Worm (Caenorhabditis elegans) whole organism, young adult: Measurements from ENCODE around the gene clec-175.
A peak's percentile ranks its signal among the peaks of the same experiment; 100 is the strongest.

Source experiments
- F52B5.7 ChIP-seq: sonication (generic microtip); optimal IDR thresholded peaks from 2 replicates; lab custom pipeline; 2016; ENCODE audit warnings: mild to moderate bottlenecking, missing genetic modification characterization, missing compliant biosample characterization
- Y53F4B.3 ChIP-seq: fragments of 200-800 bp; sonication (Bioruptor generic); IDR thresholded peaks from 2 replicates; pipeline ENCODE4 v1.3.6; 2022; ENCODE audit warnings: missing genetic modification reagents, missing genetic modification characterization, missing compliant biosample characterization
- ama-1 ChIP-seq, 3 experiments: fragments of 150-350 bp in 1 of 3; sonication (generic microtip) in 2 of 3; optimal IDR thresholded peaks; 2 replicates each; lab custom pipeline; 2014 to 2018; ENCODE audit warnings: missing biosample characterization in 2 of 3, missing genetic modification characterization in 2 of 3, missing genetic modification reagents in 2 of 3
- atf-7 ChIP-seq: sonication (generic microtip); optimal IDR thresholded peaks from 2 replicates; lab custom pipeline; 2017; ENCODE audit warnings: mild to moderate bottlenecking, missing genetic modification characterization, missing compliant biosample characterization
- attf-3 ChIP-seq: fragments of 200-800 bp; sonication (Bioruptor generic); conservative IDR thresholded peaks from 2 replicates; pipeline ENCODE4 v1.3.6; 2022; ENCODE audit warnings: missing genetic modification reagents, missing genetic modification characterization, missing compliant biosample characterization
- dox-1 ChIP-seq: fragments of 200-800 bp; sonication (Bioruptor generic); IDR thresholded peaks from 2 replicates; pipeline ENCODE4 v1.3.6; 2022; ENCODE audit warnings: missing genetic modification reagents, missing genetic modification characterization, missing compliant biosample characterization
- ets-4 ChIP-seq: fragments of 200-800 bp; sonication (Bioruptor generic); optimal IDR thresholded peaks from 2 replicates; lab custom pipeline; 2018; ENCODE audit warnings: mild to moderate bottlenecking, missing genetic modification characterization, missing compliant biosample characterization
- lin-26 ChIP-seq: fragments of 200-800 bp; sonication (Bioruptor generic); IDR thresholded peaks from 2 replicates; pipeline ENCODE4 v1.3.6; 2022; ENCODE audit warnings: missing genetic modification reagents, missing genetic modification characterization, missing compliant biosample characterization
- madf-8 ChIP-seq: fragments of 200-800 bp; sonication (Bioruptor generic); conservative IDR thresholded peaks from 2 replicates; pipeline ENCODE4 v1.3.6; 2022; ENCODE audit warnings: missing genetic modification reagents, missing genetic modification characterization, missing compliant biosample characterization
- sea-2 ChIP-seq: fragments of 200-800 bp; sonication (Bioruptor generic); IDR thresholded peaks from 2 replicates; pipeline ENCODE4 v1.3.6; 2022; ENCODE audit warnings: missing genetic modification characterization, missing compliant biosample characterization
- snpc-4 ChIP-seq, 5 experiments: fragments of 150-350 bp in 1 of 5; sonication (generic microtip) in 4 of 5; optimal IDR thresholded peaks; 2 replicates each; lab custom pipeline; 2014 to 2018; ENCODE audit warnings: missing genetic modification characterization in 5 of 5, missing biosample characterization in 3 of 5, antibody characterized with exemption in 2 of 5, mild to moderate bottlenecking in 2 of 5, missing compliant biosample characterization in 2 of 5, missing genotype in 2 of 5, moderate library complexity in 2 of 5, missing genetic modification reagents in 1 of 5

DNA sequence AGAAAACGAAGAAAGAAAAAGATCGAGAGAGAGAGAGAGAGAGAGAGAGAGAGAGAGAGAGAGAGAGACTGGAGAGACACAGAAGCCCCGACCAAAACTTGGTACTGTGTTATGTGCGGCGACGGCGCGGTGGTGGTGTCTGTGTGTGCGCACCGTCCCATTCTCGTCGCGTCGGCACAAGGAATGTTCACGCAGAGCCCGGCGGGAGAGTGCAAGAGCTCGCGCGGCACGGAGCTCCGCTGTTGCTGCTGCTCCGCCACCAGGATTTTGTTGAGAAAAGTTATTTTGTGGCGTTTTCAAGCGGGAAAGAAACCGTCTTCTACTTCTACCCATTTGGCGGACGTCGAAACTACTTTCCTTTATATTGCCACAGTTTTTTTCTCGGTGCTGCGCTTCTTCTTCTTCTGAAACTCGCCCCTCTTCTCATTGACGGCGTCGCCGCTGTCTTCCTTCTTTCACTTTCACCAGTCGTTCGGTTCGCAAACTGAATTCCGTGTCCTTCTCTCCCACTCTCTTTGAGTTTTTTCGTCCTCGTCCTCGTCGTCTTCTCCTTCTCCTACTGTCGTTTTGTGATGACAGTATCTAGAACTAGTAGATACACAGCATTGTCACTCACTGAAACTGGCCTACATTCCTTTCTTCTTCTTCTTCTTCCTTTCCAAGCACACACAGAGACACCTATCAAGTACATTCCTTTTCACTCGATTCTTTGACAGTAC lies 22.6 kb upstream of the clec-175 start:
- TF ChIP-seq ets-4 (GFP tag; lab: Kevin White, UChicago) (no peak), atf-7 (tag; lab: Kevin White, UChicago) (no peak), Y53F4B.3 (no peak), sea-2 (GFP tag; lab: Robert Waterston, UW) (no peak), madf-8 (no peak), F52B5.7 (tag; lab: Kevin White, UChicago) (no peak), dox-1 (GFP tag; lab: Robert Waterston, UW) (0 out of 2 replicates have a peak, but pooled peaks have one; percentile 30), snpc-4 (GFP tag; optimal IDR thresholded peaks at IDR 0.05; lab: Kevin White, UChicago) (no peak), snpc-4 (tag; optimal IDR thresholded peaks at IDR 0.05; lab: Kevin White, UChicago) (no peak), lin-26 (GFP tag; lab: Robert Waterston, UW) (peak; percentile 47; the same call in 1 of the 2 replicates), ama-1 (optimal IDR thresholded peaks at IDR 0.05; lab: Kevin White, UChicago) (no peak), ama-1 (GFP tag; optimal IDR thresholded peaks at IDR 0.05; lab: Kevin White, UChicago) (no peak), attf-3 (GFP tag; lab: Robert Waterston, UW) (no peak)
